Worm (Caenorhabditis elegans) whole organism, L2 larva: Measurements from ENCODE around the gene F34H10.1.

ENCODE experiments used
- C34F6.9 ChIP-seq: fragments of 150-350 bp; optimal IDR thresholded peaks from 2 replicates; lab custom pipeline; 2014; ENCODE audit warnings: missing biosample characterization, missing genetic modification characterization
- F13H6.1 ChIP-seq: sonication (generic microtip); optimal IDR thresholded peaks from 2 replicates; lab custom pipeline; 2016; ENCODE audit warnings: missing genetic modification characterization, missing compliant biosample characterization
- R02D3.7 ChIP-seq: fragments of 150-350 bp; optimal IDR thresholded peaks from 2 replicates; lab custom pipeline; 2014; ENCODE audit warnings: missing biosample characterization, missing genetic modification characterization
- Y55F3AM.14 ChIP-seq: fragments of 200-800 bp; sonication (Bioruptor generic); optimal IDR thresholded peaks from 2 replicates; lab custom pipeline; 2018; ENCODE audit warnings: mild to moderate bottlenecking, missing genetic modification characterization, missing compliant biosample characterization
- ZK546.5 ChIP-seq: sonication (generic microtip); optimal IDR thresholded peaks from 2 replicates; lab custom pipeline; 2017; ENCODE audit warnings: missing biosample characterization, missing genetic modification characterization
- alr-1 ChIP-seq: fragments of 150-350 bp; optimal IDR thresholded peaks from 2 replicates; lab custom pipeline; 2014; ENCODE audit warnings: missing biosample characterization, missing genetic modification characterization
- aly-2 ChIP-seq: fragments of 150-350 bp; optimal IDR thresholded peaks from 2 replicates; lab custom pipeline; 2014; ENCODE audit warnings: missing biosample characterization, missing genetic modification characterization
- ama-1 ChIP-seq: fragments of 150-350 bp; optimal IDR thresholded peaks from 2 replicates; lab custom pipeline; 2018; ENCODE audit warnings: inconsistent platforms
- blmp-1 ChIP-seq: sonication (generic microtip); optimal IDR thresholded peaks from 2 replicates; lab custom pipeline; 2017; ENCODE audit warnings: missing genetic modification characterization, mild to moderate bottlenecking, missing compliant biosample characterization, antibody characterized with exemption, moderate library complexity; ENCODE audit not compliant: insufficient read depth
- ceh-16 ChIP-seq: fragments of 150-350 bp; optimal IDR thresholded peaks from 2 replicates; lab custom pipeline; 2014; ENCODE audit warnings: missing biosample characterization, missing genetic modification characterization
- ceh-82 ChIP-seq: fragments of 150-350 bp; optimal IDR thresholded peaks from 2 replicates; lab custom pipeline; 2014; ENCODE audit warnings: missing biosample characterization, missing genetic modification characterization
- crh-2 ChIP-seq: sonication (generic microtip); optimal IDR thresholded peaks from 2 replicates; lab custom pipeline; 2017; ENCODE audit warnings: missing biosample characterization, missing genetic modification characterization
- dmd-4 ChIP-seq: sonication (generic microtip); optimal IDR thresholded peaks from 2 replicates; lab custom pipeline; 2017; ENCODE audit warnings: missing biosample characterization, missing genetic modification characterization
- egl-27 ChIP-seq: sonication (generic microtip); optimal IDR thresholded peaks from 3 replicates; lab custom pipeline; 2017; ENCODE audit warnings: missing biosample characterization, missing genetic modification reagents, missing genetic modification characterization
- elt-1 ChIP-seq: fragments of 150-350 bp; optimal IDR thresholded peaks from 2 replicates; lab custom pipeline; 2014; ENCODE audit warnings: missing biosample characterization, missing genetic modification characterization
- elt-3 ChIP-seq: sonication (generic microtip); optimal IDR thresholded peaks from 2 replicates; lab custom pipeline; 2017; ENCODE audit warnings: missing biosample characterization, missing genetic modification characterization
- fos-1 ChIP-seq: fragments of 150-350 bp; optimal IDR thresholded peaks from 2 replicates; lab custom pipeline; 2014; ENCODE audit warnings: missing biosample characterization, missing genetic modification characterization
- lin-11 ChIP-seq: fragments of 150-350 bp; sonication (generic microtip); optimal IDR thresholded peaks from 2 replicates; lab custom pipeline; 2014; ENCODE audit warnings: missing biosample characterization, missing genetic modification characterization, inconsistent platforms, mixed read lengths
- lin-13 ChIP-seq: fragments of 150-350 bp; optimal IDR thresholded peaks from 2 replicates; lab custom pipeline; 2014; ENCODE audit warnings: missing biosample characterization, missing genetic modification reagents, missing genetic modification characterization
- lin-39 ChIP-seq: fragments of 150-350 bp; optimal IDR thresholded peaks from 2 replicates; lab custom pipeline; 2014; ENCODE audit warnings: missing biosample characterization, missing genetic modification reagents, missing genetic modification characterization
- lsy-2 ChIP-seq, 2 experiments: fragments of 150-350 bp in 1 of 2; sonication (generic microtip) in 1 of 2; optimal IDR thresholded peaks; 2 replicates each; lab custom pipeline; 2014 to 2017; ENCODE audit warnings: missing biosample characterization in 2 of 2, missing genetic modification characterization in 2 of 2
- mab-5 ChIP-seq: fragments of 150-350 bp; optimal IDR thresholded peaks from 2 replicates; lab custom pipeline; 2014; ENCODE audit warnings: missing biosample characterization, missing genetic modification characterization
- mbf-1 ChIP-seq: sonication (generic microtip); optimal IDR thresholded peaks from 2 replicates; lab custom pipeline; 2017; ENCODE audit warnings: missing biosample characterization, missing genetic modification characterization
- mdl-1 ChIP-seq, 2 experiments: fragments of 150-350 bp in 1 of 2; sonication (generic microtip) in 1 of 2; optimal IDR thresholded peaks; 2 replicates each; lab custom pipeline; 2017; ENCODE audit warnings: missing biosample characterization in 2 of 2, missing genetic modification characterization in 2 of 2
- nhr-10 ChIP-seq: sonication (generic microtip); optimal IDR thresholded peaks from 2 replicates; lab custom pipeline; 2017; ENCODE audit warnings: missing biosample characterization, missing genetic modification characterization
- nhr-11 ChIP-seq: fragments of 150-350 bp; optimal IDR thresholded peaks from 2 replicates; lab custom pipeline; 2014; ENCODE audit warnings: missing biosample characterization, missing genetic modification characterization
- nhr-12 ChIP-seq: fragments of 150-350 bp; optimal IDR thresholded peaks from 2 replicates; lab custom pipeline; 2014; ENCODE audit warnings: missing biosample characterization, missing genetic modification characterization
- nhr-129 ChIP-seq: fragments of 150-350 bp; optimal IDR thresholded peaks from 2 replicates; lab custom pipeline; 2014; ENCODE audit warnings: missing biosample characterization, missing genetic modification characterization
- nhr-21 ChIP-seq: fragments of 150-350 bp; optimal IDR thresholded peaks from 2 replicates; lab custom pipeline; 2014; ENCODE audit warnings: missing biosample characterization, missing genetic modification characterization
- nhr-23 ChIP-seq: fragments of 150-350 bp; optimal IDR thresholded peaks from 2 replicates; lab custom pipeline; 2014; ENCODE audit warnings: missing biosample characterization, missing genetic modification reagents, missing genetic modification characterization
- nhr-237 ChIP-seq: fragments of 150-350 bp; optimal IDR thresholded peaks from 2 replicates; lab custom pipeline; 2014; ENCODE audit warnings: missing biosample characterization, missing genetic modification characterization
- nhr-25 ChIP-seq: fragments of 150-350 bp; sonication (generic microtip); optimal IDR thresholded peaks from 3 replicates; lab custom pipeline; 2014; ENCODE audit warnings: missing biosample characterization, missing genetic modification characterization
- nhr-6 ChIP-seq: fragments of 150-350 bp; optimal IDR thresholded peaks from 2 replicates; lab custom pipeline; 2014; ENCODE audit warnings: missing biosample characterization, missing genetic modification characterization
- nhr-77 ChIP-seq: fragments of 150-350 bp; optimal IDR thresholded peaks from 2 replicates; lab custom pipeline; 2014; ENCODE audit warnings: missing biosample characterization, missing genetic modification characterization
- peb-1 ChIP-seq: fragments of 150-350 bp; optimal IDR thresholded peaks from 2 replicates; lab custom pipeline; 2014; ENCODE audit warnings: missing biosample characterization, missing genetic modification characterization
- sem-4 ChIP-seq: fragments of 150-350 bp; optimal IDR thresholded peaks from 2 replicates; lab custom pipeline; 2014; ENCODE audit warnings: missing biosample characterization, missing genetic modification reagents, missing genetic modification characterization
- skn-1 ChIP-seq: sonication (generic microtip); optimal IDR thresholded peaks from 2 replicates; lab custom pipeline; 2017; ENCODE audit warnings: missing biosample characterization, missing genetic modification characterization
- sma-3 ChIP-seq: sonication (generic microtip); optimal IDR thresholded peaks from 2 replicates; lab custom pipeline; 2016; ENCODE audit warnings: missing genetic modification reagents, missing genetic modification characterization, missing compliant biosample characterization
- sma-9 ChIP-seq, 2 experiments: fragments of 150-350 bp in 1 of 2; sonication (generic microtip) in 1 of 2; optimal IDR thresholded peaks; 2 replicates each; lab custom pipeline; 2014 to 2016; ENCODE audit warnings: missing genetic modification characterization in 2 of 2, mild to moderate bottlenecking in 1 of 2, missing biosample characterization in 1 of 2, missing compliant biosample characterization in 1 of 2, missing genetic modification reagents in 1 of 2, moderate library complexity in 1 of 2
- snpc-4 ChIP-seq: fragments of 150-350 bp; optimal IDR thresholded peaks from 2 replicates; lab custom pipeline; 2014; ENCODE audit warnings: missing biosample characterization, missing genetic modification characterization
- unc-39 ChIP-seq: fragments of 150-350 bp; optimal IDR thresholded peaks from 2 replicates; lab custom pipeline; 2014; ENCODE audit warnings: missing biosample characterization, missing genetic modification characterization
- unc-55 ChIP-seq: fragments of 150-350 bp; sonication (generic microtip); optimal IDR thresholded peaks from 3 replicates; lab custom pipeline; 2014; ENCODE audit warnings: missing biosample characterization, missing genetic modification reagents, missing genetic modification characterization
- unc-62 ChIP-seq: fragments of 150-350 bp; optimal IDR thresholded peaks from 2 replicates; lab custom pipeline; 2014; ENCODE audit warnings: missing biosample characterization, missing genetic modification reagents, missing genetic modification characterization
- zag-1 ChIP-seq: fragments of 150-350 bp; optimal IDR thresholded peaks from 2 replicates; lab custom pipeline; 2014; ENCODE audit warnings: missing biosample characterization, missing genetic modification characterization
- ztf-1 ChIP-seq: fragments of 200-800 bp; sonication (Bioruptor generic); conservative IDR thresholded peaks from 2 replicates; pipeline ENCODE4 v1.3.6; 2022; ENCODE audit warnings: missing genetic modification characterization, missing compliant biosample characterization
- ztf-11 ChIP-seq: sonication (generic microtip); optimal IDR thresholded peaks from 2 replicates; lab custom pipeline; 2017; ENCODE audit warnings: missing biosample characterization, missing genetic modification characterization
- ztf-4 ChIP-seq: fragments of 150-350 bp; optimal IDR thresholded peaks from 2 replicates; lab custom pipeline; 2014; ENCODE audit warnings: missing biosample characterization, missing genetic modification characterization

The F34H10.1 gene

DNA sequence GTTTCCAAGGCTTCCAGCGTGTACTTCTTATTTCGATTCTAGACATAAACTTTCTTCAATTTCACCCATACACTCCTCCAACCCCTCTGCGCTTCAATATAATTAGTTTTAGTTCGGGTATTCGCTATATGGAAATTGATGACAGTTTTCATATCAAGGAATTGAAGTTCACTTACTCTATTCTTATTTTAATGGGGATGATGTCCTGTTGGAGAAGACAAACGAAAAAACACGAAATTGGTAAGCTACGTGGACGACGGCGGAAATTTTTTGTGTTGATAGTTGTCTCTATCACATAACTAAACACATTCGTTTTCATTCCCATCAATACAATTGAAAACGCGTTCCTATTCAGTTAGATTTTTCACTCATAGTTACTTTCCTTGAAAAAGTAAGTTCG, 9.5 kb downstream of the F34H10.1 start, which contains the start of gene F34H10.5:
Gene F34H10.5 (plus strand): TSS at position 301 of the 400 bp plus-strand sequence.
- no peak for TF ChIP-seq mdl-1 (tag; optimal IDR thresholded peaks at IDR 0.05; lab: Kevin White, UChicago)
- TF ChIP-seq ama-1 (lab: Kevin White, UChicago), result no peak
- no peak for TF ChIP-seq sem-4 (tag; lab: Kevin White, UChicago)
- no peak for TF ChIP-seq lin-11 (tag; lab: Kevin White, UChicago)
- TF ChIP-seq ceh-82 (tag; lab: Kevin White, UChicago), result no peak
- no peak for TF ChIP-seq blmp-1 (tag; lab: Kevin White, UChicago)
- TF ChIP-seq elt-3 (tag; lab: Kevin White, UChicago), result no peak
- no peak for TF ChIP-seq nhr-11 (tag; lab: Kevin White, UChicago)
- no peak for TF ChIP-seq fos-1 (tag; lab: Kevin White, UChicago)
- no peak for TF ChIP-seq ztf-1 (GFP tag; lab: Robert Waterston, UW)

DNA sequence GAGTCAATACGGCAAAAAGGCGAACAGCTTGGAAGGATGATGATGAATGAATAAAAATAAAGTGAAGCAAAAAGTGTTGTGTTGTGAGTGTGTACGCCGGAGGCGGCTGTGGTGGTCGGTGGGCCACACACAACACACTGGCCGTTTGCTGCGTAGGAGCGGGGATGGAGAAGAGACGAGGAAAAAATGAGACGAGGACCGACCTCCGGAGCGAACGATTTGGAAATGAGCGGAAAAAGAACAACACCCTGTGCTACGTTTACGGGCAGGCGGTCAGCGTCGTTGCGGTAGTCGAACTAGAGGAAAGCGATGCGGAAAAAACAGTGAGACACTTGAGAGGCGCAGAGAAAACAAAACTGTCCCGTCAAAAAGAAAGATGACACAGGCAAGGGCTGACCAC, 11.2 kb downstream of the F34H10.1 start:
- TF ChIP-seq zag-1 (no peak), ZK546.5 (tag; lab: Kevin White, UChicago) (no peak), sma-9 (GFP tag; optimal IDR thresholded peaks at IDR 0.05; lab: Kevin White, UChicago) (peak; percentile 5), sma-9 (tag; optimal IDR thresholded peaks at IDR 0.05; lab: Kevin White, UChicago) (no peak), Y55F3AM.14 (no peak), lin-11 (tag; lab: Kevin White, UChicago) (no peak), fos-1 (tag; lab: Kevin White, UChicago) (peak; percentile 29), peb-1 (peak; percentile 34)
- TF ChIP-seq, all 48 proteins: peak for 3

DNA sequence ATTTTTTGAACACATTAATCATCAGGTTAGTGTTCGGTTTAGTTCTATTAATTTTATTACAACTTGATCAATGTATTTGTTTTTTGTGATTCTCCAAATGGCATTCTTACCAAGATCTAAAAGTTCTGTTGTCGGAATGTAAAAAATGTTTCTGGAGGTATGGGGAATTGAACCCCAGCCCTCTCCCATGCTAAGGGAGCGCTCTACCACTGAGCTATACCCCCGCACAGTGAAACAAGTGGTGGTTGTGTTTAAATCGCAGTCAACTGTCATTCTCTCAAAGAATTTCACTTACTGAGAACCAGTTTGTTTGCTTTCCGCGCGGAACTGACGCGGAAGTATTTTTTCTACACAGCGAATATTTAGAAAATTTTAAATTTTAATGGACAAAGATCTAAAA, 11.8 kb downstream of the F34H10.1 start:
- TF ChIP-seq aly-2, result no peak
- TF ChIP-seq fos-1 (tag; lab: Kevin White, UChicago), result peak; percentile 15
- no peak for TF ChIP-seq nhr-6
- TF ChIP-seq nhr-237, result no peak
- peak; percentile 18 for TF ChIP-seq ztf-4 (tag; lab: Kevin White, UChicago)
- TF ChIP-seq skn-1 (tag; lab: Kevin White, UChicago), result no peak
- peak; percentile 37 for TF ChIP-seq crh-2
- TF ChIP-seq sem-4 (tag; lab: Kevin White, UChicago), result peak; percentile 12
- TF ChIP-seq nhr-25 (tag; lab: Kevin White, UChicago), result peak; percentile 18
- TF ChIP-seq F13H6.1 (tag; lab: Kevin White, UChicago), result peak; percentile 21
- no peak for TF ChIP-seq ceh-16 (tag; lab: Kevin White, UChicago)
- TF ChIP-seq unc-62, result no peak
- TF ChIP-seq unc-39 (tag; lab: Kevin White, UChicago), result no peak
- peak; percentile 49 for TF ChIP-seq nhr-21 (tag; lab: Kevin White, UChicago)
- no peak for TF ChIP-seq blmp-1 (tag; lab: Kevin White, UChicago)
- no peak for TF ChIP-seq nhr-77 (tag; lab: Kevin White, UChicago)
- TF ChIP-seq ZK546.5 (tag; lab: Kevin White, UChicago), result no peak
- peak; percentile 67 for TF ChIP-seq sma-9 (GFP tag; optimal IDR thresholded peaks at IDR 0.05; lab: Kevin White, UChicago)
- no peak for TF ChIP-seq sma-9 (tag; optimal IDR thresholded peaks at IDR 0.05; lab: Kevin White, UChicago)
- no peak for TF ChIP-seq peb-1
- no peak for TF ChIP-seq snpc-4
- TF ChIP-seq ztf-1 (GFP tag; lab: Robert Waterston, UW), result no peak
- TF ChIP-seq unc-55 (GFP tag; lab: Kevin White, UChicago), result peak; percentile 32
- no peak for TF ChIP-seq Y55F3AM.14
- no peak for TF ChIP-seq egl-27 (tag; lab: Kevin White, UChicago)
- peak; percentile 21 for TF ChIP-seq C34F6.9
- peak; percentile 44 for TF ChIP-seq nhr-11 (tag; lab: Kevin White, UChicago)
- TF ChIP-seq ceh-82 (tag; lab: Kevin White, UChicago), result no peak
- TF ChIP-seq lin-11 (tag; lab: Kevin White, UChicago), result no peak
- TF ChIP-seq lin-13, result peak; percentile 40
- no peak for TF ChIP-seq R02D3.7 (tag; lab: Kevin White, UChicago)
- no peak for TF ChIP-seq lin-39
- no peak for TF ChIP-seq nhr-10
- TF ChIP-seq mdl-1 (tag; optimal IDR thresholded peaks at IDR 0.05; lab: Kevin White, UChicago), result no peak
- peak; percentile 62 for TF ChIP-seq nhr-129
- TF ChIP-seq alr-1, result no peak
- no peak for TF ChIP-seq elt-3 (tag; lab: Kevin White, UChicago)
- TF ChIP-seq nhr-23 (tag; lab: Kevin White, UChicago), result no peak
- TF ChIP-seq lsy-2 (tag; optimal IDR thresholded peaks at IDR 0.05; lab: Kevin White, UChicago), result peak in 1 of 2 experiments; percentile 27
- TF ChIP-seq mbf-1, result no peak
- no peak for TF ChIP-seq ztf-11
- no peak for TF ChIP-seq dmd-4 (tag; lab: Kevin White, UChicago)
- TF ChIP-seq zag-1, result no peak
- TF ChIP-seq mab-5, result no peak
- TF ChIP-seq ama-1 (lab: Kevin White, UChicago), result no peak
- no peak for TF ChIP-seq elt-1 (tag; lab: Kevin White, UChicago)
- TF ChIP-seq sma-3 (GFP tag; lab: Kevin White, UChicago), result peak; percentile 30
- no peak for TF ChIP-seq nhr-12 (tag; lab: Kevin White, UChicago)
